Worm (Caenorhabditis elegans) whole organism, L4 larva: Measurements from ENCODE around the gene cutl-5.

ENCODE experiments used
- D1046.2 ChIP-seq: fragments of 200-800 bp; sonication (Bioruptor generic); IDR thresholded peaks from 2 replicates; pipeline ENCODE4 v1.3.6; 2022; ENCODE audit warnings: missing genetic modification characterization, missing compliant biosample characterization
- F10B5.3 ChIP-seq: sonication (generic microtip); optimal IDR thresholded peaks from 2 replicates; lab custom pipeline; 2016; ENCODE audit warnings: mild to moderate bottlenecking, missing genetic modification characterization, missing compliant biosample characterization
- F37D6.2 ChIP-seq: sonication (generic microtip); optimal IDR thresholded peaks from 2 replicates; lab custom pipeline; 2016; ENCODE audit warnings: mild to moderate bottlenecking, missing genetic modification characterization, missing compliant biosample characterization
- F44E2.7 ChIP-seq: fragments of 200-800 bp; sonication (Bioruptor generic); IDR thresholded peaks from 2 replicates; pipeline ENCODE4 v2.1.2; 2022; ENCODE audit warnings: missing genetic modification characterization, missing compliant biosample characterization
- Y75B8A.6 ChIP-seq: fragments of 200-800 bp; sonication (Bioruptor generic); IDR thresholded peaks from 2 replicates; pipeline ENCODE4 v1.3.6; 2022; ENCODE audit warnings: missing genetic modification reagents, missing genetic modification characterization, missing compliant biosample characterization
- ZK337.2 ChIP-seq: fragments of 200-800 bp; sonication (Bioruptor generic); IDR thresholded peaks from 2 replicates; pipeline ENCODE4 v1.3.6; 2022; ENCODE audit warnings: missing genetic modification reagents, missing genetic modification characterization, missing compliant biosample characterization
- arid-1 ChIP-seq: fragments of 200-800 bp; sonication (Bioruptor generic); conservative IDR thresholded peaks from 2 replicates; pipeline ENCODE4 v1.3.6; 2022; ENCODE audit warnings: missing genetic modification reagents, missing genetic modification characterization, missing compliant biosample characterization
- ceh-32 ChIP-seq: sonication (generic microtip); optimal IDR thresholded peaks from 2 replicates; lab custom pipeline; 2016; ENCODE audit warnings: mild to moderate bottlenecking, missing genetic modification characterization, missing compliant biosample characterization; ENCODE audit not compliant: poor library complexity
- ceh-44 ChIP-seq: fragments of 200-800 bp; sonication (Bioruptor generic); IDR thresholded peaks from 2 replicates; pipeline ENCODE4 v1.3.6; 2022; ENCODE audit warnings: missing genetic modification reagents, missing genetic modification characterization, missing compliant biosample characterization
- ceh-82 ChIP-seq: sonication (generic microtip); optimal IDR thresholded peaks from 2 replicates; lab custom pipeline; 2017; ENCODE audit warnings: missing biosample characterization, missing genetic modification characterization
- ces-1 ChIP-seq: fragments of 150-350 bp; sonication (generic microtip); optimal IDR thresholded peaks from 4 replicates; lab custom pipeline; 2014; ENCODE audit warnings: missing biosample characterization, missing genetic modification reagents, missing genetic modification characterization
- daf-12 ChIP-seq: fragments of 150-350 bp; optimal IDR thresholded peaks from 2 replicates; lab custom pipeline; 2014; ENCODE audit warnings: missing biosample characterization, missing genetic modification reagents, missing genetic modification characterization
- daf-16 ChIP-seq, 3 experiments: sonication (generic microtip); optimal IDR thresholded peaks; 2 replicates each; lab custom pipeline; 2016 to 2017; ENCODE audit warnings: missing genetic modification characterization in 3 of 3, missing genetic modification reagents in 3 of 3, mild to moderate bottlenecking in 2 of 3, missing compliant biosample characterization in 2 of 3, missing biosample characterization in 1 of 3, moderate library complexity in 1 of 3
- daf-8 ChIP-seq: fragments of 200-800 bp; sonication (Bioruptor generic); IDR thresholded peaks from 2 replicates; pipeline ENCODE4 v1.3.6; 2022; ENCODE audit warnings: missing genetic modification characterization, missing compliant biosample characterization
- dmd-6 ChIP-seq: fragments of 200-800 bp; sonication (Bioruptor generic); IDR thresholded peaks from 2 replicates; pipeline ENCODE4 v1.3.6; 2022; ENCODE audit warnings: missing genetic modification reagents, missing genetic modification characterization, missing compliant biosample characterization
- dmd-8 ChIP-seq: fragments of 200-800 bp; sonication (Bioruptor generic); IDR thresholded peaks from 2 replicates; pipeline ENCODE4 v1.3.6; 2022; ENCODE audit warnings: missing genetic modification characterization, missing compliant biosample characterization
- egl-43 ChIP-seq: fragments of 200-800 bp; sonication (Bioruptor generic); IDR thresholded peaks from 2 replicates; pipeline ENCODE4 v1.3.6; 2022; ENCODE audit warnings: missing genetic modification reagents, missing genetic modification characterization, missing compliant biosample characterization
- fos-1 ChIP-seq: fragments of 150-350 bp; optimal IDR thresholded peaks from 2 replicates; lab custom pipeline; 2014; ENCODE audit warnings: missing biosample characterization, missing genetic modification characterization
- gei-8 ChIP-seq: fragments of 200-800 bp; sonication (Bioruptor generic); optimal IDR thresholded peaks from 2 replicates; lab custom pipeline; 2018; ENCODE audit warnings: mild to moderate bottlenecking, missing genetic modification characterization, missing compliant biosample characterization
- hif-1 ChIP-seq, 2 experiments: sonication (generic microtip); optimal IDR thresholded peaks; 2 replicates each; lab custom pipeline; 2016 to 2017; ENCODE audit warnings: missing compliant biosample characterization in 2 of 2, missing genetic modification characterization in 2 of 2, missing genetic modification reagents in 2 of 2, missing genotype in 2 of 2, mild to moderate bottlenecking in 1 of 2
- hlh-30 ChIP-seq: sonication (generic microtip); optimal IDR thresholded peaks from 2 replicates; lab custom pipeline; 2017; ENCODE audit warnings: antibody characterized with exemption, mild to moderate bottlenecking, missing genetic modification characterization, missing compliant biosample characterization; ENCODE audit not compliant: insufficient read depth
- lim-7 ChIP-seq: fragments of 200-800 bp; sonication (Bioruptor generic); IDR thresholded peaks from 2 replicates; pipeline ENCODE4 v1.3.6; 2022; ENCODE audit warnings: missing genetic modification characterization, missing compliant biosample characterization
- lin-13 ChIP-seq: fragments of 150-350 bp; optimal IDR thresholded peaks from 2 replicates; lab custom pipeline; 2014; ENCODE audit warnings: missing biosample characterization, missing genetic modification reagents, missing genetic modification characterization
- lin-38 ChIP-seq: fragments of 200-800 bp; sonication (Bioruptor generic); IDR thresholded peaks from 2 replicates; pipeline ENCODE4 v1.3.6; 2022; ENCODE audit warnings: missing genetic modification reagents, missing genetic modification characterization, missing compliant biosample characterization
- lsy-2 ChIP-seq, 2 experiments: fragments of 150-350 bp in 1 of 2; sonication (generic microtip) in 1 of 2; optimal IDR thresholded peaks; 2 replicates each; lab custom pipeline; 2014 to 2017; ENCODE audit warnings: missing biosample characterization in 2 of 2, missing genetic modification characterization in 2 of 2
- madf-5 ChIP-seq, 2 experiments: fragments of 200-800 bp; sonication (Bioruptor generic); IDR thresholded peaks; 2 replicates each; pipeline ENCODE4 v1.3.6; 2022; ENCODE audit warnings: missing compliant biosample characterization in 2 of 2, missing genetic modification characterization in 2 of 2
- madf-9 ChIP-seq: fragments of 200-800 bp; sonication (Bioruptor generic); conservative IDR thresholded peaks from 2 replicates; pipeline ENCODE4 v1.3.6; 2022; ENCODE audit warnings: missing genetic modification reagents, missing genetic modification characterization, missing compliant biosample characterization
- mdt-29 ChIP-seq: fragments of 200-800 bp; sonication (Bioruptor generic); IDR thresholded peaks from 2 replicates; pipeline ENCODE4 v1.3.6; 2022; ENCODE audit warnings: missing genetic modification reagents, missing genetic modification characterization, missing compliant biosample characterization
- mxl-3 ChIP-seq: fragments of 200-800 bp; sonication (Bioruptor generic); optimal IDR thresholded peaks from 2 replicates; lab custom pipeline; 2018; ENCODE audit warnings: mild to moderate bottlenecking, missing genetic modification characterization, missing compliant biosample characterization
- nhr-10 ChIP-seq: fragments of 150-350 bp; optimal IDR thresholded peaks from 2 replicates; lab custom pipeline; 2014; ENCODE audit warnings: missing biosample characterization, missing genetic modification characterization
- nhr-41 ChIP-seq: fragments of 200-800 bp; sonication (Bioruptor generic); IDR thresholded peaks from 2 replicates; pipeline ENCODE4 v1.3.6; 2022; ENCODE audit warnings: missing genetic modification reagents, missing genetic modification characterization, missing compliant biosample characterization
- saeg-2 ChIP-seq: fragments of 200-800 bp; sonication (Bioruptor generic); IDR thresholded peaks from 2 replicates; pipeline ENCODE4 v1.3.6; 2022; ENCODE audit warnings: missing genetic modification reagents, missing genetic modification characterization, missing compliant biosample characterization
- set-16 ChIP-seq: fragments of 200-800 bp; sonication (Bioruptor generic); IDR thresholded peaks from 2 replicates; pipeline ENCODE4 v1.3.6; 2022; ENCODE audit warnings: missing genetic modification reagents, missing genetic modification characterization, missing compliant biosample characterization
- spr-3 ChIP-seq: fragments of 200-800 bp; sonication (Bioruptor generic); optimal IDR thresholded peaks from 2 replicates; lab custom pipeline; 2018; ENCODE audit warnings: mild to moderate bottlenecking, missing genetic modification characterization, missing compliant biosample characterization
- unc-130 ChIP-seq: sonication (generic microtip); optimal IDR thresholded peaks from 2 replicates; lab custom pipeline; 2016; ENCODE audit warnings: missing genetic modification reagents, missing genetic modification characterization, missing compliant biosample characterization
- unc-39 ChIP-seq: sonication (generic microtip); optimal IDR thresholded peaks from 2 replicates; lab custom pipeline; 2017; ENCODE audit warnings: missing biosample characterization, missing genetic modification characterization
- unc-62 ChIP-seq, 3 experiments: fragments of 150-350 bp in 1 of 3; sonication (generic microtip); optimal IDR thresholded peaks in 2 of 3; peaks in 1 of 3; 1 replicate in 1 of 3; 2 replicates in 2 of 3; lab custom pipeline; 2014 to 2017; ENCODE audit warnings: missing biosample characterization in 3 of 3, missing genetic modification characterization in 3 of 3, missing genetic modification reagents in 3 of 3, missing genotype in 1 of 3
- zag-1 ChIP-seq: fragments of 150-350 bp; optimal IDR thresholded peaks from 2 replicates; lab custom pipeline; 2014; ENCODE audit warnings: missing biosample characterization, missing genetic modification characterization
- zfp-2 ChIP-seq: sonication (generic microtip); optimal IDR thresholded peaks from 2 replicates; lab custom pipeline; 2016; ENCODE audit warnings: mild to moderate bottlenecking, missing genetic modification characterization, missing compliant biosample characterization
- ztf-11 ChIP-seq: fragments of 150-350 bp; optimal IDR thresholded peaks from 2 replicates; lab custom pipeline; 2014; ENCODE audit warnings: missing biosample characterization, missing genetic modification characterization
- ztf-7 ChIP-seq: fragments of 150-350 bp; optimal IDR thresholded peaks from 2 replicates; lab custom pipeline; 2014; ENCODE audit warnings: missing biosample characterization, missing genetic modification characterization

Gene cutl-5

ce11 chrII:7131871-7132693 is 16.4 kb upstream of the cutl-5 start, which contains the start of the genes T07F8.4 and gld-3:
T07F8.4 (minus strand) TSS chrII:7132032.
gld-3 (plus strand) TSS chrII:7132643.
- no peak for TF ChIP-seq daf-16 (GFP tag; optimal IDR thresholded peaks at IDR 0.05; lab: Kevin White, UChicago)
- peak; percentile 74 for TF ChIP-seq daf-16 (tag; optimal IDR thresholded peaks at IDR 0.05; lab: Kevin White, UChicago)
- TF ChIP-seq unc-62 (GFP tag; optimal IDR thresholded peaks at IDR 0.05 in 1 of 2; lab: Kevin White, UChicago) = peak in 1 of 2 experiments; percentile 55
- TF ChIP-seq unc-62 (tag; optimal IDR thresholded peaks at IDR 0.05; lab: Kevin White, UChicago) = no peak
- peak; percentile 23 for TF ChIP-seq unc-130 (GFP tag; lab: Kevin White, UChicago)
- peak; percentile 43 for TF ChIP-seq lin-38
- no peak for TF ChIP-seq ceh-44 (GFP tag; lab: Robert Waterston, UW)
- TF ChIP-seq lin-13 (GFP tag; lab: Kevin White, UChicago) = no peak
- TF ChIP-seq lsy-2 (tag; optimal IDR thresholded peaks at IDR 0.05; lab: Kevin White, UChicago) = peak in 1 of 2 experiments; percentile 96

ce11 chrII:7126457-7126856 is 10.8 kb upstream of the cutl-5 start, which contains the start of gene F10E7.1:
F10E7.1 (plus strand) TSS chrII:7126757.
- TF ChIP-seq ztf-11 = no peak
- peak in 1 of 2 experiments; percentile 49 for TF ChIP-seq unc-62 (GFP tag; optimal IDR thresholded peaks at IDR 0.05 in 1 of 2; lab: Kevin White, UChicago)
- TF ChIP-seq unc-62 (tag; optimal IDR thresholded peaks at IDR 0.05; lab: Kevin White, UChicago) = no peak
- TF ChIP-seq, all 104 proteins: peak for 1

- no peak for TF ChIP-seq spr-3 (GFP tag; lab: Kevin White, UChicago)
- 0 out of 2 replicates have a peak, but pooled peaks have one; percentile 23 for TF ChIP-seq dmd-8 (GFP tag; lab: Robert Waterston, UW)
- no peak for TF ChIP-seq lim-7 (GFP tag; lab: Robert Waterston, UW)
- TF ChIP-seq D1046.2 (GFP tag; lab: Robert Waterston, UW) = no peak
- TF ChIP-seq ztf-7 (tag; lab: Kevin White, UChicago) = no peak
- TF ChIP-seq nhr-41 (GFP tag; lab: Robert Waterston, UW) = no peak
- no peak for TF ChIP-seq mxl-3 (GFP tag; lab: Kevin White, UChicago)
- no peak for TF ChIP-seq hif-1 (tag; optimal IDR thresholded peaks at IDR 0.05; lab: Kevin White, UChicago)
- TF ChIP-seq madf-9 = no peak
- TF ChIP-seq unc-39 (tag; lab: Kevin White, UChicago) = no peak
- no peak for TF ChIP-seq saeg-2 (GFP tag; lab: Robert Waterston, UW)
- no peak for TF ChIP-seq fos-1 (tag; lab: Kevin White, UChicago)
- TF ChIP-seq dmd-6 = no peak
- TF ChIP-seq zag-1 (tag; lab: Kevin White, UChicago) = no peak
- TF ChIP-seq ceh-82 (tag; lab: Kevin White, UChicago) = no peak
- no peak for TF ChIP-seq daf-12 (tag; lab: Kevin White, UChicago)
- TF ChIP-seq ces-1 (GFP tag; lab: Kevin White, UChicago) = no peak
- TF ChIP-seq egl-43 (GFP tag; lab: Robert Waterston, UW) = 0 out of 2 replicates have a peak, but pooled peaks have one; percentile 8
- no peak for TF ChIP-seq F10B5.3
- TF ChIP-seq ztf-11 = no peak
- no peak for TF ChIP-seq gei-8 (GFP tag; lab: Kevin White, UChicago)
- no peak for TF ChIP-seq madf-5 (GFP tag; IDR thresholded peaks at IDR 0.05; lab: Robert Waterston, UW)
- TF ChIP-seq F44E2.7 (GFP tag; lab: Robert Waterston, UW) = no peak
- no peak for TF ChIP-seq Y75B8A.6
- TF ChIP-seq arid-1 (GFP tag; lab: Robert Waterston, UW) = peak; percentile 74; the same call in 1 of the 2 replicates
- TF ChIP-seq unc-62 (GFP tag; optimal IDR thresholded peaks at IDR 0.05 in 1 of 2; lab: Kevin White, UChicago) = no peak
- no peak for TF ChIP-seq unc-62 (tag; optimal IDR thresholded peaks at IDR 0.05; lab: Kevin White, UChicago)
- 0 out of 2 replicates have a peak, but pooled peaks have one; percentile 14 for TF ChIP-seq mdt-29
- TF ChIP-seq zfp-2 (tag; lab: Kevin White, UChicago) = no peak
- TF ChIP-seq ceh-32 (tag; lab: Kevin White, UChicago) = no peak
- no peak for TF ChIP-seq ZK337.2
- peak; percentile 77 for TF ChIP-seq F37D6.2
- TF ChIP-seq set-16 (GFP tag; lab: Robert Waterston, UW) = peak; percentile 71
- TF ChIP-seq daf-8 = no peak
- no peak for TF ChIP-seq nhr-10 (tag; lab: Kevin White, UChicago)
- no peak for TF ChIP-seq hlh-30
These were observed 7.1 kb upstream of the cutl-5 start, which contains the start of gene F10E7.11 for ce11 chrII:7122661-7123418. F10E7.11 (minus strand) TSS chrII:7122892.
